Worm (Caenorhabditis elegans) whole organism, L2 larva: ENCODE results near the gene Y54G2A.44.

Experiments used
- C34F6.9 ChIP-seq: fragments of 150-350 bp; optimal IDR thresholded peaks from 2 replicates; lab custom pipeline; 2014; ENCODE audit warnings: missing biosample characterization, missing genetic modification characterization
- F13H6.1 ChIP-seq: sonication (generic microtip); optimal IDR thresholded peaks from 2 replicates; lab custom pipeline; 2016; ENCODE audit warnings: missing genetic modification characterization, missing compliant biosample characterization
- R02D3.7 ChIP-seq: fragments of 150-350 bp; optimal IDR thresholded peaks from 2 replicates; lab custom pipeline; 2014; ENCODE audit warnings: missing biosample characterization, missing genetic modification characterization
- Y55F3AM.14 ChIP-seq: fragments of 200-800 bp; sonication (Bioruptor generic); optimal IDR thresholded peaks from 2 replicates; lab custom pipeline; 2018; ENCODE audit warnings: mild to moderate bottlenecking, missing genetic modification characterization, missing compliant biosample characterization
- ZK546.5 ChIP-seq: sonication (generic microtip); optimal IDR thresholded peaks from 2 replicates; lab custom pipeline; 2017; ENCODE audit warnings: missing biosample characterization, missing genetic modification characterization
- aly-2 ChIP-seq: fragments of 150-350 bp; optimal IDR thresholded peaks from 2 replicates; lab custom pipeline; 2014; ENCODE audit warnings: missing biosample characterization, missing genetic modification characterization
- ama-1 ChIP-seq: fragments of 150-350 bp; optimal IDR thresholded peaks from 2 replicates; lab custom pipeline; 2018; ENCODE audit warnings: inconsistent platforms
- blmp-1 ChIP-seq: sonication (generic microtip); optimal IDR thresholded peaks from 2 replicates; lab custom pipeline; 2017; ENCODE audit warnings: missing genetic modification characterization, mild to moderate bottlenecking, missing compliant biosample characterization, antibody characterized with exemption, moderate library complexity; ENCODE audit not compliant: insufficient read depth
- ceh-16 ChIP-seq: fragments of 150-350 bp; optimal IDR thresholded peaks from 2 replicates; lab custom pipeline; 2014; ENCODE audit warnings: missing biosample characterization, missing genetic modification characterization
- ceh-82 ChIP-seq: fragments of 150-350 bp; optimal IDR thresholded peaks from 2 replicates; lab custom pipeline; 2014; ENCODE audit warnings: missing biosample characterization, missing genetic modification characterization
- crh-2 ChIP-seq: sonication (generic microtip); optimal IDR thresholded peaks from 2 replicates; lab custom pipeline; 2017; ENCODE audit warnings: missing biosample characterization, missing genetic modification characterization
- egl-27 ChIP-seq: sonication (generic microtip); optimal IDR thresholded peaks from 3 replicates; lab custom pipeline; 2017; ENCODE audit warnings: missing biosample characterization, missing genetic modification reagents, missing genetic modification characterization
- elt-1 ChIP-seq: fragments of 150-350 bp; optimal IDR thresholded peaks from 2 replicates; lab custom pipeline; 2014; ENCODE audit warnings: missing biosample characterization, missing genetic modification characterization
- fos-1 ChIP-seq: fragments of 150-350 bp; optimal IDR thresholded peaks from 2 replicates; lab custom pipeline; 2014; ENCODE audit warnings: missing biosample characterization, missing genetic modification characterization
- gmeb-1 ChIP-seq: fragments of 150-350 bp; optimal IDR thresholded peaks from 2 replicates; lab custom pipeline; 2014; ENCODE audit warnings: missing biosample characterization, missing genetic modification characterization
- lin-11 ChIP-seq: fragments of 150-350 bp; sonication (generic microtip); optimal IDR thresholded peaks from 2 replicates; lab custom pipeline; 2014; ENCODE audit warnings: missing biosample characterization, missing genetic modification characterization, inconsistent platforms, mixed read lengths
- lin-13 ChIP-seq: fragments of 150-350 bp; optimal IDR thresholded peaks from 2 replicates; lab custom pipeline; 2014; ENCODE audit warnings: missing biosample characterization, missing genetic modification reagents, missing genetic modification characterization
- lin-39 ChIP-seq: fragments of 150-350 bp; optimal IDR thresholded peaks from 2 replicates; lab custom pipeline; 2014; ENCODE audit warnings: missing biosample characterization, missing genetic modification reagents, missing genetic modification characterization
- lsy-2 ChIP-seq, 2 experiments: fragments of 150-350 bp in 1 of 2; sonication (generic microtip) in 1 of 2; optimal IDR thresholded peaks; 2 replicates each; lab custom pipeline; 2014 to 2017; ENCODE audit warnings: missing biosample characterization in 2 of 2, missing genetic modification characterization in 2 of 2
- mab-5 ChIP-seq: fragments of 150-350 bp; optimal IDR thresholded peaks from 2 replicates; lab custom pipeline; 2014; ENCODE audit warnings: missing biosample characterization, missing genetic modification characterization
- mbf-1 ChIP-seq: sonication (generic microtip); optimal IDR thresholded peaks from 2 replicates; lab custom pipeline; 2017; ENCODE audit warnings: missing biosample characterization, missing genetic modification characterization
- mdl-1 ChIP-seq, 2 experiments: fragments of 150-350 bp in 1 of 2; sonication (generic microtip) in 1 of 2; optimal IDR thresholded peaks; 2 replicates each; lab custom pipeline; 2017; ENCODE audit warnings: missing biosample characterization in 2 of 2, missing genetic modification characterization in 2 of 2
- nhr-10 ChIP-seq: sonication (generic microtip); optimal IDR thresholded peaks from 2 replicates; lab custom pipeline; 2017; ENCODE audit warnings: missing biosample characterization, missing genetic modification characterization
- nhr-11 ChIP-seq: fragments of 150-350 bp; optimal IDR thresholded peaks from 2 replicates; lab custom pipeline; 2014; ENCODE audit warnings: missing biosample characterization, missing genetic modification characterization
- nhr-12 ChIP-seq: fragments of 150-350 bp; optimal IDR thresholded peaks from 2 replicates; lab custom pipeline; 2014; ENCODE audit warnings: missing biosample characterization, missing genetic modification characterization
- nhr-129 ChIP-seq: fragments of 150-350 bp; optimal IDR thresholded peaks from 2 replicates; lab custom pipeline; 2014; ENCODE audit warnings: missing biosample characterization, missing genetic modification characterization
- nhr-21 ChIP-seq: fragments of 150-350 bp; optimal IDR thresholded peaks from 2 replicates; lab custom pipeline; 2014; ENCODE audit warnings: missing biosample characterization, missing genetic modification characterization
- nhr-23 ChIP-seq: fragments of 150-350 bp; optimal IDR thresholded peaks from 2 replicates; lab custom pipeline; 2014; ENCODE audit warnings: missing biosample characterization, missing genetic modification reagents, missing genetic modification characterization
- nhr-237 ChIP-seq: fragments of 150-350 bp; optimal IDR thresholded peaks from 2 replicates; lab custom pipeline; 2014; ENCODE audit warnings: missing biosample characterization, missing genetic modification characterization
- nhr-25 ChIP-seq: fragments of 150-350 bp; sonication (generic microtip); optimal IDR thresholded peaks from 3 replicates; lab custom pipeline; 2014; ENCODE audit warnings: missing biosample characterization, missing genetic modification characterization
- nhr-6 ChIP-seq: fragments of 150-350 bp; optimal IDR thresholded peaks from 2 replicates; lab custom pipeline; 2014; ENCODE audit warnings: missing biosample characterization, missing genetic modification characterization
- nhr-77 ChIP-seq: fragments of 150-350 bp; optimal IDR thresholded peaks from 2 replicates; lab custom pipeline; 2014; ENCODE audit warnings: missing biosample characterization, missing genetic modification characterization
- peb-1 ChIP-seq: fragments of 150-350 bp; optimal IDR thresholded peaks from 2 replicates; lab custom pipeline; 2014; ENCODE audit warnings: missing biosample characterization, missing genetic modification characterization
- sem-4 ChIP-seq: fragments of 150-350 bp; optimal IDR thresholded peaks from 2 replicates; lab custom pipeline; 2014; ENCODE audit warnings: missing biosample characterization, missing genetic modification reagents, missing genetic modification characterization
- sma-3 ChIP-seq: sonication (generic microtip); optimal IDR thresholded peaks from 2 replicates; lab custom pipeline; 2016; ENCODE audit warnings: missing genetic modification reagents, missing genetic modification characterization, missing compliant biosample characterization
- sma-9 ChIP-seq, 2 experiments: fragments of 150-350 bp in 1 of 2; sonication (generic microtip) in 1 of 2; optimal IDR thresholded peaks; 2 replicates each; lab custom pipeline; 2014 to 2016; ENCODE audit warnings: missing genetic modification characterization in 2 of 2, mild to moderate bottlenecking in 1 of 2, missing biosample characterization in 1 of 2, missing compliant biosample characterization in 1 of 2, missing genetic modification reagents in 1 of 2, moderate library complexity in 1 of 2
- snpc-4 ChIP-seq: fragments of 150-350 bp; optimal IDR thresholded peaks from 2 replicates; lab custom pipeline; 2014; ENCODE audit warnings: missing biosample characterization, missing genetic modification characterization
- unc-39 ChIP-seq: fragments of 150-350 bp; optimal IDR thresholded peaks from 2 replicates; lab custom pipeline; 2014; ENCODE audit warnings: missing biosample characterization, missing genetic modification characterization
- unc-55 ChIP-seq: fragments of 150-350 bp; sonication (generic microtip); optimal IDR thresholded peaks from 3 replicates; lab custom pipeline; 2014; ENCODE audit warnings: missing biosample characterization, missing genetic modification reagents, missing genetic modification characterization
- zag-1 ChIP-seq: fragments of 150-350 bp; optimal IDR thresholded peaks from 2 replicates; lab custom pipeline; 2014; ENCODE audit warnings: missing biosample characterization, missing genetic modification characterization
- ztf-1 ChIP-seq: fragments of 200-800 bp; sonication (Bioruptor generic); conservative IDR thresholded peaks from 2 replicates; pipeline ENCODE4 v1.3.6; 2022; ENCODE audit warnings: missing genetic modification characterization, missing compliant biosample characterization
- ztf-11 ChIP-seq: sonication (generic microtip); optimal IDR thresholded peaks from 2 replicates; lab custom pipeline; 2017; ENCODE audit warnings: missing biosample characterization, missing genetic modification characterization

The Y54G2A.44 gene

DNA sequence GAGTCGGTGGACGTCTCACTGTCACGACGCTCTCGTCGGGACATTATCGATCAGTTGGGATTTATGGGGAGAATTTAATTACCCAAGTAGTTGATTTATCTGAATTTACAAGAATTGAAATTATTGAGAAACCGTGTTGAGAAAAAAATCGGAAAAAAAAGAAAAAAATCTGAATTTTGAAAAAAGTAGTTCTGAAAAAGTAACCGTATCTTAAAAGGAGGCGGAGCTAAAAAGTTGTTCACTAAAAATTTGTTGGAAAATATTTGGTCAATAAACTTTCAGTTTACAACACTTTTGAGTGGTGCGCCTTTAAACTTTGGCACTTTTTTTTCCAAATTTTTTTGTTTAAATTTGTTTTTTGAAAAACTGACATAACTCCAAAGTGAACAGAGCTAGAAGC is 30.0 kb upstream of the Y54G2A.44 start, which contains the start of gene Y54G2A.11:
Gene Y54G2A.11 (minus strand): TSS at position 101 of the 400 bp plus-strand sequence.
- TF ChIP-seq peb-1, result no peak
- no peak for TF ChIP-seq nhr-25 (tag; lab: Kevin White, UChicago)

- peak; percentile 74 for TF ChIP-seq Y55F3AM.14 (GFP tag; lab: Kevin White, UChicago)
- no peak for TF ChIP-seq nhr-12 (tag; lab: Kevin White, UChicago)
- TF ChIP-seq fos-1 (tag; lab: Kevin White, UChicago), result no peak
- TF ChIP-seq mdl-1 (tag; optimal IDR thresholded peaks at IDR 0.05; lab: Kevin White, UChicago), result no peak
- TF ChIP-seq snpc-4 (tag; lab: Kevin White, UChicago), result no peak
- TF ChIP-seq egl-27 (tag; lab: Kevin White, UChicago), result no peak
- no peak for TF ChIP-seq sem-4
- TF ChIP-seq blmp-1, result peak; percentile 47
- no peak for TF ChIP-seq peb-1
- TF ChIP-seq nhr-6 (tag; lab: Kevin White, UChicago), result no peak
- TF ChIP-seq crh-2 (tag; lab: Kevin White, UChicago), result no peak
- no peak for TF ChIP-seq zag-1 (tag; lab: Kevin White, UChicago)
- TF ChIP-seq aly-2 (tag; lab: Kevin White, UChicago), result no peak
- no peak for TF ChIP-seq nhr-21
- TF ChIP-seq nhr-25 (tag; lab: Kevin White, UChicago), result peak; percentile 56
- TF ChIP-seq C34F6.9, result no peak
These were observed 29.3 kb upstream of the Y54G2A.44 start for ce11 chrIV:2772209-2772851.

ce11 chrIV:2773382-2773979 is 28.2 kb upstream of the Y54G2A.44 start:
- TF ChIP-seq lsy-2 (tag; optimal IDR thresholded peaks at IDR 0.05; lab: Kevin White, UChicago) (peak in 1 of 2 experiments; percentile 29), gmeb-1 (tag; lab: Kevin White, UChicago) (no peak), R02D3.7 (tag; lab: Kevin White, UChicago) (no peak), snpc-4 (tag; lab: Kevin White, UChicago) (no peak), sma-9 (GFP tag; optimal IDR thresholded peaks at IDR 0.05; lab: Kevin White, UChicago) (peak; percentile 35), sma-9 (tag; optimal IDR thresholded peaks at IDR 0.05; lab: Kevin White, UChicago) (no peak), unc-55 (GFP tag; lab: Kevin White, UChicago) (no peak), nhr-129 (tag; lab: Kevin White, UChicago) (peak; percentile 68), mab-5 (tag; lab: Kevin White, UChicago) (no peak), nhr-25 (tag; lab: Kevin White, UChicago) (peak; percentile 35), blmp-1 (no peak), lin-13 (GFP tag; lab: Kevin White, UChicago) (peak; percentile 15)

- no peak for TF ChIP-seq elt-1 (tag; lab: Kevin White, UChicago)
- TF ChIP-seq lin-13 (GFP tag; lab: Kevin White, UChicago), result peak; percentile 79
- TF ChIP-seq ZK546.5 (tag; lab: Kevin White, UChicago), result no peak
- TF ChIP-seq blmp-1, result peak; percentile 23
- TF ChIP-seq lin-39 (tag; lab: Kevin White, UChicago), result no peak
- peak; percentile 91 for TF ChIP-seq nhr-25 (tag; lab: Kevin White, UChicago)
- TF ChIP-seq aly-2 (tag; lab: Kevin White, UChicago), result no peak
- no peak for TF ChIP-seq nhr-77 (tag; lab: Kevin White, UChicago)
- no peak for TF ChIP-seq zag-1 (tag; lab: Kevin White, UChicago)
- peak; percentile 84 for TF ChIP-seq nhr-129 (tag; lab: Kevin White, UChicago)
- peak; percentile 89 for TF ChIP-seq C34F6.9
- peak; percentile 59 for TF ChIP-seq nhr-21
- peak; percentile 62 for TF ChIP-seq sma-3 (GFP tag; lab: Kevin White, UChicago)
- peak; percentile 36 for TF ChIP-seq egl-27 (tag; lab: Kevin White, UChicago)
- TF ChIP-seq mbf-1 (tag; lab: Kevin White, UChicago), result no peak
- peak; percentile 91 for TF ChIP-seq F13H6.1 (tag; lab: Kevin White, UChicago)
- no peak for TF ChIP-seq lin-11 (tag; lab: Kevin White, UChicago)
- TF ChIP-seq nhr-12 (tag; lab: Kevin White, UChicago), result no peak
- no peak for TF ChIP-seq unc-39 (tag; lab: Kevin White, UChicago)
- no peak for TF ChIP-seq nhr-237 (tag; lab: Kevin White, UChicago)
- TF ChIP-seq ceh-82 (tag; lab: Kevin White, UChicago), result no peak
- peak; percentile 85 for TF ChIP-seq sma-9 (GFP tag; optimal IDR thresholded peaks at IDR 0.05; lab: Kevin White, UChicago)
- TF ChIP-seq sma-9 (tag; optimal IDR thresholded peaks at IDR 0.05; lab: Kevin White, UChicago), result no peak
- no peak for TF ChIP-seq ceh-16 (tag; lab: Kevin White, UChicago)
- TF ChIP-seq nhr-10 (tag; lab: Kevin White, UChicago), result no peak
- TF ChIP-seq unc-55 (GFP tag; lab: Kevin White, UChicago), result peak; percentile 19
- no peak for TF ChIP-seq ztf-11
- peak; percentile 84 for TF ChIP-seq ama-1 (lab: Kevin White, UChicago)
- TF ChIP-seq mdl-1 (tag; optimal IDR thresholded peaks at IDR 0.05; lab: Kevin White, UChicago), result peak in 1 of 2 experiments; percentile 34
- TF ChIP-seq nhr-23, result no peak
- peak; percentile 59 for TF ChIP-seq fos-1 (tag; lab: Kevin White, UChicago)
- TF ChIP-seq nhr-11 (tag; lab: Kevin White, UChicago), result no peak
- no peak for TF ChIP-seq R02D3.7 (tag; lab: Kevin White, UChicago)
- no peak for TF ChIP-seq peb-1
- TF ChIP-seq ztf-1 (GFP tag; lab: Robert Waterston, UW), result no peak
- TF ChIP-seq mab-5 (tag; lab: Kevin White, UChicago), result peak; percentile 20
- peak; percentile 39 for TF ChIP-seq sem-4
These were observed 27.2 kb upstream of the Y54G2A.44 start for ce11 chrIV:2774500-2774899.
